Worm (Caenorhabditis elegans) whole organism, L4/young adult: ENCODE measurements around the gene obr-3.

Source experiments
- W03F9.2 ChIP-seq: fragments of 150-350 bp; optimal IDR thresholded peaks from 2 replicates; lab custom pipeline; 2014; ENCODE audit warnings: missing biosample characterization, missing genetic modification characterization
- dao-5 ChIP-seq: sonication (generic microtip); optimal IDR thresholded peaks from 2 replicates; lab custom pipeline; 2016; ENCODE audit warnings: missing genotype, missing genetic modification characterization, moderate library complexity, missing compliant biosample characterization
- him-1 ChIP-seq: sonication (generic microtip); optimal IDR thresholded peaks from 2 replicates; lab custom pipeline; 2016; ENCODE audit warnings: missing genotype, missing genetic modification reagents, missing genetic modification characterization, missing compliant biosample characterization

ce11 chrX:13843676-13844075 lies 34.0 kb upstream of the obr-3 start, which contains the start of gene M03B6.5:
- no peak for TF ChIP-seq him-1 (tag; lab: Kevin White, UChicago)
- no peak for TF ChIP-seq W03F9.2 (tag; lab: Kevin White, UChicago)
- TF ChIP-seq dao-5 = no peak
